Worm (Caenorhabditis elegans) whole organism, mixed stage, embryonic: Measurements from ENCODE around the gene srv-2.

Source experiments
- M03D4.4 ChIP-seq: sonication (generic microtip); optimal IDR thresholded peaks from 2 replicates; lab custom pipeline; 2017; ENCODE audit warnings: mild to moderate bottlenecking, missing genetic modification characterization, missing compliant biosample characterization
- bed-3 ChIP-seq: fragments of 200-800 bp; sonication (Bioruptor generic); optimal IDR thresholded peaks from 3 replicates; lab custom pipeline; 2018; ENCODE audit warnings: mild to moderate bottlenecking, missing genetic modification characterization, moderate library complexity, missing compliant biosample characterization
- blmp-1 ChIP-seq: fragments of 150-350 bp; optimal IDR thresholded peaks from 2 replicates; lab custom pipeline; 2014; ENCODE audit warnings: missing biosample characterization, missing genetic modification characterization
- ceh-39 ChIP-seq: fragments of 150-350 bp; optimal IDR thresholded peaks from 2 replicates; lab custom pipeline; 2014; ENCODE audit warnings: missing biosample characterization, missing genetic modification characterization
- ceh-43 ChIP-seq: fragments of 200-800 bp; sonication (Bioruptor generic); optimal IDR thresholded peaks from 2 replicates; lab custom pipeline; 2018; ENCODE audit warnings: mild to moderate bottlenecking, missing genetic modification characterization, moderate library complexity, missing compliant biosample characterization
- ceh-83 ChIP-seq: fragments of 200-800 bp; sonication (Bioruptor generic); optimal IDR thresholded peaks from 2 replicates; lab custom pipeline; 2018; ENCODE audit warnings: mild to moderate bottlenecking, missing genetic modification characterization, missing compliant biosample characterization
- ces-1 ChIP-seq: fragments of 150-350 bp; optimal IDR thresholded peaks from 2 replicates; lab custom pipeline; 2014; ENCODE audit warnings: missing biosample characterization, missing genetic modification reagents, missing genetic modification characterization
- cnd-1 ChIP-seq: fragments of 200-800 bp; sonication (Bioruptor generic); optimal IDR thresholded peaks from 2 replicates; lab custom pipeline; 2018; ENCODE audit warnings: mild to moderate bottlenecking, missing genetic modification characterization, missing compliant biosample characterization
- drap-1 ChIP-seq: fragments of 200-800 bp; sonication (Bioruptor generic); optimal IDR thresholded peaks from 3 replicates; lab custom pipeline; 2018; ENCODE audit warnings: mild to moderate bottlenecking, missing genetic modification characterization, missing compliant biosample characterization
- elt-1 ChIP-seq: sonication (generic microtip); optimal IDR thresholded peaks from 2 replicates; lab custom pipeline; 2017; ENCODE audit warnings: missing genetic modification characterization, mild to moderate bottlenecking, missing compliant biosample characterization, antibody characterized with exemption, moderate library complexity, borderline replicate concordance; ENCODE audit not compliant: insufficient read depth
- elt-3 ChIP-seq: fragments of 150-350 bp; optimal IDR thresholded peaks from 2 replicates; lab custom pipeline; 2014; ENCODE audit warnings: missing biosample characterization, missing genetic modification characterization
- flh-1 ChIP-seq: fragments of 200-800 bp; sonication (Bioruptor generic); optimal IDR thresholded peaks from 2 replicates; lab custom pipeline; 2018; ENCODE audit warnings: mild to moderate bottlenecking, missing genetic modification characterization, moderate library complexity, missing compliant biosample characterization
- ham-2 ChIP-seq: fragments of 200-800 bp; sonication (Bioruptor generic); optimal IDR thresholded peaks from 2 replicates; lab custom pipeline; 2018; ENCODE audit warnings: mild to moderate bottlenecking, missing genetic modification characterization, missing compliant biosample characterization
- hlh-1 ChIP-seq: fragments of 150-350 bp; optimal IDR thresholded peaks from 2 replicates; lab custom pipeline; 2014; ENCODE audit warnings: missing biosample characterization, missing genetic modification reagents, missing genetic modification characterization
- lin-13 ChIP-seq: fragments of 150-350 bp; optimal IDR thresholded peaks from 2 replicates; lab custom pipeline; 2014; ENCODE audit warnings: missing biosample characterization, missing genetic modification characterization
- lin-32 ChIP-seq: fragments of 200-800 bp; sonication (Bioruptor generic); optimal IDR thresholded peaks from 2 replicates; lab custom pipeline; 2018; ENCODE audit warnings: mild to moderate bottlenecking, missing genetic modification characterization, missing compliant biosample characterization
- lsy-2 ChIP-seq: fragments of 150-350 bp; optimal IDR thresholded peaks from 2 replicates; lab custom pipeline; 2014; ENCODE audit warnings: missing biosample characterization, missing genetic modification characterization
- mab-5 ChIP-seq: fragments of 150-350 bp; optimal IDR thresholded peaks from 2 replicates; lab custom pipeline; 2014; ENCODE audit warnings: missing biosample characterization, missing genetic modification characterization
- mep-1 ChIP-seq: fragments of 150-350 bp; optimal IDR thresholded peaks from 2 replicates; lab custom pipeline; 2017; ENCODE audit warnings: missing biosample characterization, missing genetic modification reagents, missing genetic modification characterization, inconsistent platforms
- mls-2 ChIP-seq: sonication (generic microtip); optimal IDR thresholded peaks from 2 replicates; lab custom pipeline; 2016; ENCODE audit warnings: mild to moderate bottlenecking, missing genetic modification characterization, moderate library complexity, missing compliant biosample characterization
- nhr-12 ChIP-seq: fragments of 150-350 bp; optimal IDR thresholded peaks from 2 replicates; lab custom pipeline; 2014; ENCODE audit warnings: missing biosample characterization, missing genetic modification characterization
- nhr-2 ChIP-seq: fragments of 150-350 bp; optimal IDR thresholded peaks from 2 replicates; lab custom pipeline; 2014; ENCODE audit warnings: missing biosample characterization, missing genetic modification characterization
- nhr-237 ChIP-seq: fragments of 150-350 bp; optimal IDR thresholded peaks from 2 replicates; lab custom pipeline; 2014; ENCODE audit warnings: missing biosample characterization, missing genetic modification characterization
- nhr-28 ChIP-seq: fragments of 150-350 bp; optimal IDR thresholded peaks from 2 replicates; lab custom pipeline; 2014; ENCODE audit warnings: missing biosample characterization, missing genetic modification characterization
- nhr-76 ChIP-seq: sonication (generic microtip); optimal IDR thresholded peaks from 2 replicates; lab custom pipeline; 2017; ENCODE audit warnings: missing biosample characterization, missing genetic modification characterization
- pha-4 ChIP-seq: fragments of 150-350 bp; optimal IDR thresholded peaks from 2 replicates; lab custom pipeline; 2018; ENCODE audit warnings: missing biosample characterization, missing genetic modification reagents, missing genetic modification characterization
- sem-2 ChIP-seq: fragments of 200-800 bp; sonication (Bioruptor generic); optimal IDR thresholded peaks from 2 replicates; lab custom pipeline; 2018; ENCODE audit warnings: mild to moderate bottlenecking, missing genetic modification characterization, missing compliant biosample characterization
- snpc-4 ChIP-seq: fragments of 150-350 bp; optimal IDR thresholded peaks from 2 replicates; lab custom pipeline; 2014; ENCODE audit warnings: missing biosample characterization, missing genetic modification characterization
- sptf-1 ChIP-seq: sonication (generic microtip); optimal IDR thresholded peaks from 2 replicates; lab custom pipeline; 2017; ENCODE audit warnings: mild to moderate bottlenecking, missing genetic modification characterization, moderate library complexity, missing compliant biosample characterization
- tbx-8 ChIP-seq: fragments of 200-800 bp; sonication (Bioruptor generic); optimal IDR thresholded peaks from 2 replicates; lab custom pipeline; 2018; ENCODE audit warnings: mild to moderate bottlenecking, missing genetic modification characterization, moderate library complexity, missing compliant biosample characterization
- unc-120 ChIP-seq: sonication (generic microtip); optimal IDR thresholded peaks from 2 replicates; lab custom pipeline; 2017; ENCODE audit warnings: missing genetic modification characterization, missing compliant biosample characterization; ENCODE audit not compliant: poor library complexity, severe bottlenecking
- unc-39 ChIP-seq: fragments of 150-350 bp; optimal IDR thresholded peaks from 2 replicates; lab custom pipeline; 2014; ENCODE audit warnings: missing biosample characterization, missing genetic modification characterization
- unc-62 ChIP-seq: fragments of 150-350 bp; optimal IDR thresholded peaks from 2 replicates; lab custom pipeline; 2014; ENCODE audit warnings: missing biosample characterization, missing genetic modification reagents, missing genetic modification characterization
- zip-8 ChIP-seq: fragments of 150-350 bp; optimal IDR thresholded peaks from 2 replicates; lab custom pipeline; 2014; ENCODE audit warnings: missing biosample characterization, missing genetic modification characterization
- ztf-11 ChIP-seq: fragments of 150-350 bp; optimal IDR thresholded peaks from 2 replicates; lab custom pipeline; 2014; ENCODE audit warnings: missing biosample characterization, missing genetic modification characterization

The srv-2 gene

DNA sequence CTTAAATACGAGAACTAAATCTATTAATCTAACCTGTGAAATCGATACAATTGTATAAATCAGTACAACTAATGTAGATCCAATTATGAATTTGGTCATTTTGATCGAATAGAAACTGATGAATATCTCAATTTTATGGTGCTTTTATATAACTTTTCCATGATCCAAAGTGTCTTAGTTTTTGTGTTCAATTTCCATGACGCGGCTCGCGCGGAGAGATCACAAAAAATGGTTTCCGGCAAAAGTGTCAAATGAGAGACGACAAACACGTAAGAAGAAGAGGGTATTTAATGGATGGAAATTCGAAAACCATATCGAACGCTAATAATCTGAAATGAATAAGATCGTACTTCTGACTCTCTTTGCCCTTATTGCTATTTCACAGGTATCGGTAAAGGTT lies 37.5 kb downstream of the srv-2 start, which contains the start of the genes C06A1.6 and C06A1.7:
Gene C06A1.6, minus strand, starts transcription at position 101 of the 400 bp plus-strand sequence.
Gene C06A1.7, plus strand, starts transcription at position 314 of the 400 bp plus-strand sequence.
- TF ChIP-seq nhr-28 = no peak
- no peak for TF ChIP-seq ceh-39 (tag; lab: Kevin White, UChicago)
- TF ChIP-seq ceh-43 (GFP tag; lab: Kevin White, UChicago) = no peak
- no peak for TF ChIP-seq mab-5
- no peak for TF ChIP-seq elt-1 (tag; lab: Kevin White, UChicago)
- TF ChIP-seq M03D4.4 (tag; lab: Kevin White, UChicago) = no peak

DNA sequence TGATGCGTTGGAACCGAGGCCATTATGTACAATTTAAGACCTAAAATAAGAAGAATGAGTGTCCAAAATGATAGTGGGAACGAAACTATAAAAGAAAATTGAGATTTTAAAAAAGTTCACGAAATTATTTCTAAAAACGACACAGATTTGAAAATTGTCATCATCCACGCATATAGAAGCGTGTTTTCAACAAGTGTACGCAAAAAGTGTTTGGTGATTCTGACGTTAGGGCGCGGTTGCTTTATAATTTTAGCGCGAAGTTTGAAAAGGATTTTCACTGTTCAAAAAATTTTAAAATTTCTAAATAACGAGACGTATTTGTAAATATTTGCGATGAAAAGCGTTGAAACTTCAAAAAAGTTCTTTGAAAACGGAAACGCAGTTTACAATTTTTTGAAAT lies 38.7 kb downstream of the srv-2 start, which contains the start of gene cdc-48.1:
Gene cdc-48.1, minus strand, starts transcription at position 40 of the 400 bp plus-strand sequence.
- TF ChIP-seq ceh-39 (tag; lab: Kevin White, UChicago) = peak; percentile 99
- peak; percentile 88 for TF ChIP-seq hlh-1
- peak; percentile 37 for TF ChIP-seq lin-32 (GFP tag; lab: Kevin White, UChicago)
- TF ChIP-seq blmp-1 (tag; lab: Kevin White, UChicago) = peak; percentile 79
- TF ChIP-seq nhr-28 = peak; percentile 87
- TF ChIP-seq unc-120 (tag; lab: Kevin White, UChicago) = peak; percentile 91
- TF ChIP-seq snpc-4 (tag; lab: Kevin White, UChicago) = no peak
- peak; percentile 92 for TF ChIP-seq M03D4.4 (tag; lab: Kevin White, UChicago)
- peak; percentile 30 for TF ChIP-seq sem-2 (GFP tag; lab: Kevin White, UChicago)
- peak; percentile 72 for TF ChIP-seq tbx-8
- peak; percentile 85 for TF ChIP-seq elt-3
- peak; percentile 96 for TF ChIP-seq cnd-1
- TF ChIP-seq bed-3 (GFP tag; lab: Kevin White, UChicago) = peak; percentile 63
- TF ChIP-seq flh-1 (GFP tag; lab: Kevin White, UChicago) = peak; percentile 49
- no peak for TF ChIP-seq zip-8 (tag; lab: Kevin White, UChicago)
- peak; percentile 36 for TF ChIP-seq unc-39 (tag; lab: Kevin White, UChicago)
- TF ChIP-seq lin-13 (tag; lab: Kevin White, UChicago) = peak; percentile 100
- peak; percentile 92 for TF ChIP-seq drap-1 (GFP tag; lab: Kevin White, UChicago)
- peak; percentile 97 for TF ChIP-seq unc-62 (GFP tag; lab: Kevin White, UChicago)
- TF ChIP-seq sptf-1 (tag; lab: Kevin White, UChicago) = peak; percentile 97
- peak; percentile 98 for TF ChIP-seq ces-1
- TF ChIP-seq ceh-83 (GFP tag; lab: Kevin White, UChicago) = peak; percentile 88
- peak; percentile 89 for TF ChIP-seq mls-2 (tag; lab: Kevin White, UChicago)
- peak; percentile 100 for TF ChIP-seq mep-1
- TF ChIP-seq nhr-12 (tag; lab: Kevin White, UChicago) = peak; percentile 68
- peak; percentile 74 for TF ChIP-seq nhr-2 (tag; lab: Kevin White, UChicago)
- peak; percentile 80 for TF ChIP-seq ztf-11 (tag; lab: Kevin White, UChicago)
- peak; percentile 95 for TF ChIP-seq lsy-2 (tag; lab: Kevin White, UChicago)
- TF ChIP-seq ham-2 (GFP tag; lab: Kevin White, UChicago) = peak; percentile 84
- no peak for TF ChIP-seq nhr-76 (tag; lab: Kevin White, UChicago)
- TF ChIP-seq pha-4 (tag; lab: Kevin White, UChicago) = peak; percentile 98
- TF ChIP-seq mab-5 = peak; percentile 84
- TF ChIP-seq nhr-237 (tag; lab: Kevin White, UChicago) = peak; percentile 100
- peak; percentile 87 for TF ChIP-seq ceh-43 (GFP tag; lab: Kevin White, UChicago)
- TF ChIP-seq elt-1 (tag; lab: Kevin White, UChicago) = peak; percentile 68

DNA sequence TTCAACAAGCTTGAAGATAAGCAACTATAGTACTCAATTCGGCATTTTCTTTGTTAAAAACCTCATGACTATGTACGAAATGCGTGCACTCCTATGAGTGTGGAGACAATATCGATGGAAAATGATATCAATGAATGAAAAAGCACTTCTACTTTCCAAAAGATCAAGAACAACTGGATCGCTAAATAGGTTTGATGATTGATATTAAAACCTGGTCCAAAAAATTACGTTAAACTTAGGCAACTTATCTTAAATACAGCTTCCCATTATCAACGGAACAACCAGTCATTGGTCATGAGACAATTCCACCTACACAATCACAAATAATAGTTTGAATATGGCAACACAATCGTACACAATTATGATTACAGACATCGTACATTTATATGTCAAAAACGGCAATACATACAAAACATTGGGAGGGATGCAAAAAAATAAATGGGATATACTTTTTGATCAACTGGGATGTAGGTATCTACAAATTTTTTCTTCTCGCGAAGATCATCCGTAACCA lies 42.4 kb downstream of the srv-2 start:
- TF ChIP-seq hlh-1 = no peak
- TF ChIP-seq ceh-39 (tag; lab: Kevin White, UChicago) = no peak
- TF ChIP-seq nhr-12 (tag; lab: Kevin White, UChicago) = no peak
- no peak for TF ChIP-seq elt-1 (tag; lab: Kevin White, UChicago)
- TF ChIP-seq zip-8 (tag; lab: Kevin White, UChicago) = no peak
- TF ChIP-seq mls-2 (tag; lab: Kevin White, UChicago) = no peak
- no peak for TF ChIP-seq cnd-1
- TF ChIP-seq ceh-43 (GFP tag; lab: Kevin White, UChicago) = no peak
- TF ChIP-seq unc-39 (tag; lab: Kevin White, UChicago) = no peak
- no peak for TF ChIP-seq ceh-83 (GFP tag; lab: Kevin White, UChicago)
- no peak for TF ChIP-seq ces-1
- TF ChIP-seq blmp-1 (tag; lab: Kevin White, UChicago) = no peak
- TF ChIP-seq mep-1 = no peak
- TF ChIP-seq nhr-237 (tag; lab: Kevin White, UChicago) = no peak
- no peak for TF ChIP-seq nhr-28
- TF ChIP-seq, all 35 proteins: peak for 0
